Worm (Caenorhabditis elegans): ENCODE data around the gene lin-15B.

ce11 chrX:15704579-15705110, 21.3 kb upstream of the lin-15B start:
- TF ChIP-seq flt-1 (GFP tag; IDR thresholded peaks at IDR 0.05) (no peak), klf-2 (GFP tag; conservative IDR thresholded peaks at IDR 0.05) (no peak), tab-1 (GFP tag; IDR thresholded peaks at IDR 0.05) (no peak), ref-1 (GFP tag; conservative IDR thresholded peaks at IDR 0.05) (no peak), T22C8.4 (GFP tag; IDR thresholded peaks at IDR 0.05) (no peak), ztf-23 (GFP tag; IDR thresholded peaks at IDR 0.05) (no peak), ztf-29 (GFP tag; IDR thresholded peaks at IDR 0.05) (no peak), med-1 (GFP tag; optimal IDR thresholded peaks at IDR 0.05; ENCODE audit: insufficient read depth) (no peak)

All from whole organism, midembryonic.